Worm (Caenorhabditis elegans) whole organism, dauer: ENCODE data around the gene oac-29.

Source experiments
- unc-62 ChIP-seq: sonication (generic microtip); optimal IDR thresholded peaks from 2 replicates; lab custom pipeline; 2017; ENCODE audit warnings: missing biosample characterization, missing genetic modification reagents, missing genetic modification characterization

oac-29 gene

DNA sequence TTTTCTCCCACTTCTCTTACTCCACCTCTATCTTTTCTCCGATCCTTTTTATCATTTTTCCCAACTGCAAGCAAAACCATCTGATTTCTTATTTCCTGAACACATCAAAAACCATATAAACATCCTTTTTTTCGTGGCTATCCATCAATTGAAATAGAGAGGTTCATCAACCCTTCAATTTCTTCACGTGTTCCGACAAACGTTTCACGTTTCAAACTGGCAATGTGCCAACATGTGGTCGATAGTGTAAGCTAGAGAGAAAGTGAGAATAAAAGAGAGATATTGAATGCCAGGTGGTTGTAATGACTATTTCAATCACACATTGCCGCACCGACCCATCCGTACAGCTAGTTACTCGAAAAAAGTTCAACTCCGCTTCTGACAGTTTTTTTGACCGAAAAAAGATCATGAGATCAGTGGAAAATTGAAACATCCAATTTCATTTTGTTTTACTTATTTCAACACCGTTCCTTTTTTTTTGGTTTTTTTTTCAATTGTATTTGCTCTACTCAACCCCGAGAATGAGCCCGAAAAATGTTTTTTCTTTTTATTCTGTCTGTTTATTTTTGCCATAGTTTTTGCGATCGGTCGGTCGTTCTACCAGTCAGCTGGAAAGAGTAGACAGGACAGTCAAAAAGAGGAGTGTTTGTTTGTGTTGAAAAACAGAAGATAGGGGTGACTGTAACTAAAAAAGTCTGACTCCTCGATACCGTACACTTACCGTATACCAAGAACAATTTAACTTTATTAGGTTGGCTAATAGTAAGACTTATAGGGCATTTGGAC lies 23.3 kb upstream of the oac-29 start:
- TF ChIP-seq unc-62 (GFP tag; lab: Kevin White, UChicago) = no peak

DNA sequence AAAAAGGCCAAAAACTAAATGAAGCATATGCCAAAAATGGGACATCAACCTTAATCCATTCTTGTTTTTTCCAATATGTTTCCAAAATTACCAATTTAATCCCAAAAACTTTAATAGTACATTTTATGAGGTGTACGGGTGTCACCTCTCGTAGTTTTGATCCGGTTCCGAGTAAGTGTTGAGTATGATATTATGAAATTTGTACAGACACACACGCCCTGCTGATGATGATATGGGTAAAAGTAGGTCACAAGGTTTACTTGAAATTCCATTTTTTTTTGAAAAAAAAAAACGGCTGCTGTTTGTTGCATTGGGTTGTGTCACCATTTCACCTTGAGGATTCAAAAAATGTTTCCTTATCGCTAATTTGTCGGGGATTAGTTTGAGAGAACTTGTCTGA lies 22.4 kb upstream of the oac-29 start:
- no peak for TF ChIP-seq unc-62 (GFP tag; lab: Kevin White, UChicago)

DNA sequence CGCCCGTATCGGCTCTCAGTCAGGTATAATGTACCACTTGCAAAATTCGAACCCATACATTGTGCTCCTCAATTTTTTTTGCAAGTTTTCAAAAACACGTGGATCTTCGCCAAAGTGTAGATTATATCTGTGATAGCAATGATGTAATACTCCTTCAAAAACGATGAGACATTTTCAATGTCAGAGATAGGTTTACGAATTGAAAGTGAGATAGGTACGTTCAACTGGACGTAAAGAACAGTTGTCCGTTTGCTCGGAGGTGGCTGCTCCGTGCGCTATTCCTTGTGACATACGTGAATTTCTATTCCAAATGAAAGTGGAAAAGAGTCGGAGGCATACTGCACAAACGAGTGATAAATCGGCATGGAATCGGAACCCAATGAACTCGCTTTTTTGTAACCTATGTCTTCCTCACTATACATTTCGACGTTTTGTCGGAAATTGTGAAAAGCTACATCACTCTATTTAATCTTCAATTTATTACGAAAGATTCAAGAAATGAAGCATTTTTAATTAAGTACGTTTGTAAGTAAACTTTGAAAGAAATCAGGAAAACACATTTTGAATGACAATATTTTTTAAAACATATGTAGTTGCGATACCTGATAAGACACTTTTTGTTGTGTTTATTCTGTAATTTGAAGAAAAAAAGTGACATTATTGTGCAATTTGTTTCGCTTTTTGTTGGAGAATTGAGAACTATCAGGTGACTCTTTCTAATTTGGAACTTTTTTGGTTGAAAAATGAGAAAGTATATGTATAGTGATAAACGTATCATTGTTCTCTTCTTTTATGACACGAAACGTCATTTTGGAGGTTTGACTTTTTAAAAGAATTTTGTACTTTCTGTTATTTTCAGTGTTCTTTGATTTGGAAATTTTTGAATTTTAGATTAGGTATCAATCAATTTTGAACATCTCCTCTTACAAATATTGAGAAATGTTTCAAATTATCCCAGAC lies 19.3 kb upstream of the oac-29 start:
- TF ChIP-seq unc-62 (GFP tag; lab: Kevin White, UChicago) = no peak

DNA sequence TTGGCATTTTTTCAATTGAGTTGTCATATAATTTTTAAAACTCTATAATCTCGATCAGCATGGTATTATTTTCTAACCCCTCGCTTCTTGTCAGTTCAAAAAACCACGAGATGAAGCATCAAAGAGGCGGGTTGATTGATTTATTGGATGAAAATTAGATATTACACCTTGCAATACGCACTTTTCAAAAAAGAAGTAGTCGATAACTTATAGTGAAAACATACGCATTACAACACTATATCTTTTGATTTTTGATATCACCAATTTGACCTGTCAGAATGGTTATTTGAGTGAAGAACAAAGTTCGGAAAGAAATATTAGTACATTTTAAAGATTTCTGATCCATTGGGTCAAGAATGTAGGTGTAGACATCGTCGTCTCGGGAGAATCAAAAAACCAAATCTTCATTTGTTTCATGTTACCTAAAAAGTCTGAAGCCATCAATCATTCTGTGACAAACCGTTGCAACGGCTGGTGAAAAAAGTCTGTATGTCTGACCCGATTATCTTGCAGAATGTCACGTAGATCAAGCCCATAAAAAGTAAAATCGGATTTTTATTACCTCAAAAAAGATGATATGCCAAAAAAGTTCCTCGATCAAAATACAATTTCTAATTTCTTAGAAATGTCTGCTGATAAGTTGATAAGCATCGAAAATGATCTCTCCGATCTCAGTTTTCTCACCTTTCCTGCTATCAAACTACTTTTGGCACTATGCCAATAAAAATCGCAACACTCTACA lies 17.8 kb upstream of the oac-29 start:
- no peak for TF ChIP-seq unc-62 (GFP tag; lab: Kevin White, UChicago)

DNA sequence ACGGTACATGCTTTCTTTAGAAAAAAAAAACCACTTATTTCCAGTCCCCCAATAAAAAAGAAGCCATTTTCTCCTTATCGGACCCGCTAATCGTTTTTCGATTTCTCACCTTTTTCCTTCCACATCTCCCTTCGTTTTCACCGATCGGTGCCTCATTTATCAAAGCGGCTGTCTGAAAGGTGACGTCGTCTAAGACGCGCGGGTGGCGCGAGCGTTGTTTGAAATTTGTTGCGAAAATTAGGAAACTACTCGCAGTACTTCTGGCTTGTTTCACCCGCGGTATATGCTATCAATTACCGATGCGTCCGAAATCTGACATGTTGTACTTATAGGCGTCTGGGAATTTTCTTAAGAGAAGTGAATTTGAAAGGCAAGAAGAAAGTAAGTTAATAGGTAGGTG lies 16.7 kb upstream of the oac-29 start:
- no peak for TF ChIP-seq unc-62 (GFP tag; lab: Kevin White, UChicago)

DNA sequence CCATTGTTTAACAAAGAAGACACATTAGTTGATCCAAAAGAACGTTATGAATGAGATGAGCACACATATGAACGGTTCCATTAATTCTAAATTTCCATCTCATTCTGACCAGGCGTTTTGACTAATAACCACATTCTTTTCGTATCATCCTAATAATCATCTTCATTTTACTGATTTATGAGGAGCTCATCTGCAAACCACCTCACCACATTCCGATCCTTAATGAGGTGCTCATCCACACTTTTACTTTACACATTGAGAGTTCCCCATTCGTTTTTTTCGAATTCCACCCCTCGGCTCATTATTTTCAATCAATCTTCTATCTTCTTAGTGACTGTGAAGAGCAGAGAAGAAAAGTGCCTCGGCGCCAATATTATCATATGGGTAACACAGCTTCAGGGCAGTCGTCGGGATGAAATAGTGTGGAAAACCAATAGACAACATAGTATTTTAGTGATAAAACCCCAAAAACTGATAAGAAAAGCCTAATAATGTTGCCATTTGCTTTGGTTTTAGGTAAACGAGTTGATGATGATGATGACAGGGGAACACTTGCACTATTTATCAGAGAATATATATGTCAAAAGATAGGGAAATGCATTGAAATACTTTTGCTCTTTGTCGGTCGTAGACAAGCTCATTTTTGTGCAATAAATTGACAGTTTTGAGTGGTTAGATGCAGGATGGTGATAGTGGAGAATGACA lies 15.7 kb upstream of the oac-29 start:
- no peak for TF ChIP-seq unc-62 (GFP tag; lab: Kevin White, UChicago)

DNA sequence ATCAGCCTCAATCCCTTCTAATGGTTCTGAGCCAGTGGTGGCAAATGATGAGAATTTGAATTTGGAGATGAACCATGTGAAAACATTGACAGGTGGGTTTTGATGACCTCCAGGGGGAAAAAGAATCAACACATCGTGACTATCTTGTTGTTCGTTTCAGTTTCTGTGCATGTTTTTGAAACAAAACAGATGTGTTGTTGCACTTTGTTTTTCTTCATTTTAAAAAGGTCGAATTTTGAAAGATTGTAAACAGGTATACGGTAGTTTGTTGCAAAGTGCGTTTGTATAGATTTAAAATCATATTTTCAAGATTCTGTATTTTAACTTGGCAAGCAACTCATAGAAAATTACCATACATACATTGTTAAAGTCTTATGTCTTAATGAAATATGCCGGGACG lies 14.9 kb upstream of the oac-29 start:
- TF ChIP-seq unc-62 (GFP tag; lab: Kevin White, UChicago) = no peak

DNA sequence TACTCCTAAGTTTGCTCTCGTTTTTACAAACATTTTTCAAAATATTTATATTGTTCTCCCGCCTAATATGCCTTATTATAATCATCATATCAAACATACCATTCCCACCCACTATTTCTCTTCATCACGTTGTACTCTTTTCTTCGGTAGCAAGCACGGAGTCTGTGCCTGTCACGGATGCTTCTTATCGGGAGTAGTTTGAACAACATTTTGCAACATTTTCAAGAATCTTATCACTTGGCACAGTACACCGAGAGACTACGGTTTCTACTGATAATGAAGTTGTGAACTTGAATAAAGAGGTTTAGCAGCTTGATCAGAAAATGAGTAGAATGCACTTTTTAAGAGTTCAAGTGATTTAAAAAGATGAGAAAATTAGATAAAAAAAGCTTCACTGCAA lies 12.8 kb upstream of the oac-29 start:
- no peak for TF ChIP-seq unc-62 (GFP tag; lab: Kevin White, UChicago)

DNA sequence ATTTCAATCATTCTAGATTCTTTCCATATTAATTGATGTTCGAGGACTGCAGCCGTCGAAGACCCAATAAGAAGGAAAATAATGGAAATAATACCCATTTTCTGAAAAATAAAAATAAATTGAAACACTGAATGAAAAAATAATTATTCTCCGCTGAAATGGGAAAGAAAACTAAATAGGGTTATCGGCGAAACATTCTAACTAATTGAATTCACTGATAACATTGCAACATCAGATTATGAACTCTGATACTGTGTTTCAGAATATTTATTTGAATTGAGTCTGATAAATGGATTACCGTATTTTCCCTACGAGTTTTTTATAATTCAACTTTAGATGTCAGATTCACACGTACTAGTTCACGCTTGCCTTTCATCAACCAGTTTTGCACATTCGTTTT lies 7.6 kb upstream of the oac-29 start, which contains the start of gene asp-13:
Gene asp-13 (minus strand): TSS at position 101 of the 400 bp plus-strand sequence.
- no peak for TF ChIP-seq unc-62 (GFP tag; lab: Kevin White, UChicago)

DNA sequence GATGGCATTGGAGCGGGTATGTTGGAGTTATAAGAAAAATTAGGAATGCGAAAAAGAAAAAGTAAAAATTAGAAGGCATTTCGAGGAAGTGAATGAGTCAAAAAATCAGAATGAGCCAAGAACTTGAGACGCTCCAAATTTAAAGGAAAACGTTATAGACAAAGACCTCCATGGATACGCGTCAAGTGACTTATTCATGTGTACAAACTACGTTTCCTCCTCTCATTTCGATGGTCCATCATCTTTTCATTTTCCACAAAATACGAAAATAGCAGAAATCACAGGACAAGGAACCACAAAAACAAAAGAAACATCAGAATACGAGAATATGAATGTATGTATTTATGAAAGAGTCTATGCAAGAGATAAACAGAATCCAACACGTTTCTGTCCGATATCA lies 5.8 kb upstream of the oac-29 start, which contains the start of gene F28A12.3:
Gene F28A12.3 (minus strand): TSS at position 101 of the 400 bp plus-strand sequence.
- no peak for TF ChIP-seq unc-62 (GFP tag; lab: Kevin White, UChicago)

DNA sequence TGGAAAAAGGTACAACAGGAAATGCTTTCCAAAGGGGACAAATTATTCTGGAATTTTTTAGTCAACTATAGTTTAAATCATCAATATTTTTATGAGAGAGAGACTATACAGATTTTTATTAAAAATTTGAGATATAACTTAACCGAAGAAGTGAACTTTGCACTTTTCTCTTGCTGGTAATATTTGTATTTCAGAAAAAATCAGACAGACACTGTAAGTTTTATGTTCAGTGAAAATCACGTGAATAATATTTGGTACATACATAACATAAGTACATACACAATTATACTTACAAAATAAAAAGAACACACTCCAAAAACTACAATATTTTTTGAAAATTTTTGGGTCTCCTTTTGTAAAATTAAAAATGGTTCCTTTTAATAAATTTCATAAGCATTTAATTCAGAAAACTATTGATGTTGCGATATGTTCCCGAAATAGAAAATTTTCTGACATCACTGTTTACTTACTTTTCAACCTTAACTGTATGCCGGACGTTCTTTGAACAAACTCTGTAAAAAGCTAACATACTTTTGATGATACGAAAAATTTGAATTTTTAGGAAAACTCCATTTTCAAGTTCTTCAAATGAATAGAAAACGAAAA lies 2.3 kb upstream of the oac-29 start, which contains the start of the genes F28A12.10 and acd-4:
Gene F28A12.10 (minus strand): TSS at position 101 of the 606 bp plus-strand sequence.
Gene acd-4 (plus strand): TSS at position 556 of the 606 bp plus-strand sequence.
- TF ChIP-seq unc-62 (GFP tag; lab: Kevin White, UChicago) = no peak

DNA sequence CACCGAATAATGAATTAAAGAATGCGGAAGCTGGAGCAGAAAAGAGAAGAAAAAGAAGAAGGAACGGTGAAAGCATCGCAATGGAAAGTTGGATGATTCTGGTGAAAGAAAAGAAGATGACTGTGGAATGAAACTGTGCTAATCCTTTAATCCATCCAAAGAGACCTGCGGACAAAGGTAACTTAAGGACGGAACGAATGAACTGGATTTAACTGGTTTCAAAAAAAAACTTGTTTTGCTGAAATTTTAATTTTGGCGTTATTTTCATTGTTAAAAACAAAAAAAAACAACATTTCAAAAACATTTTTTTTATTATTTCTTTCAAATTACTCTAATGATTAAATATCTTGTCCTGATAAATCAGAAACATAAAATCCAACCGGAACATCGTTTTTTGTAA lies 1.4 kb upstream of the oac-29 start, which contains the start of gene grl-12:
Gene grl-12 (minus strand): TSS at position 101 of the 400 bp plus-strand sequence.
- no peak for TF ChIP-seq unc-62 (GFP tag; lab: Kevin White, UChicago)

DNA sequence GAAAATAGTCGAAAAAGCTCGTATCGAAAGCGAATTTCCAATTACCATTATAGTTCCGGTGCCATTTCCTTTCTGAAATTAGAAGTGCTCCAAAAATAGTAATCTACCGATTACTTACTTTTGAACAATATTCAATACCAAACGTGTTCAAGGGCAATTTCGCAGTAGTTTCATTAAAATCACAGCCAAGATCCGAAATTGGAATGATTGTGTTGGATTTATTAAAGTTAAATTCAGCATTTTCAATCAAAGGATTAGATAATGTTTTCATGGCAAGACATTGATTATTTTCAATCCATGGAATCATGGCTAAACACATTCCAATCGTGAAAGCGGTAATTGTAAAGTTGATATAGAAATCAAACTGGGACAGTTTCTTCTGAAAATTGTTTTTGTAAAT lies 2.7 kb downstream of the oac-29 start:
- TF ChIP-seq unc-62 (GFP tag; lab: Kevin White, UChicago) = no peak

DNA sequence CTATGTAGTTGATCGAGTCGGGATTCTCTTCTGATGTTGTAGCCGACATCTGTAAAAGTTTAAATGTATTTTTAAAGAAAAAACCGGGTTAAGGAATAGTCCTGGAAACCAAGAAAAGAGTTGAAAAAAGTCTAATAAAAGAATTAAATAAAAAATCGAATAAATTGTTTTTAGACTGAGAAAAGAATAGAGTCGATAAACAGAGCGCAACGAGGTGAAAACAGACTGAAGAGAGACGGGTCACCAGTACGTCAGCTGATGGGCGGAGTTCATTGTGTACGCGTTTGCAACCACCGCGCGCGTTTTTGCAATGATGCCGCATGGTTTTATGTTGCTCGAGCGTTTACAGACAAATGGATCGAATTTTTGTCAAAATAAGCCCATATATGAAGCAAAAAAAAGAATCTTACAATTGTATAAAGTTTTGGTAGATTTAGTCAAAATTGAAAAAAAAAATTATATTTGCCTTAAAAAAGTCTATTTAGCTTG lies 4.2 kb downstream of the oac-29 start, which contains the start of gene atg-18:
Gene atg-18 (minus strand): TSS at position 51 of the 489 bp plus-strand sequence.
- no peak for TF ChIP-seq unc-62 (GFP tag; lab: Kevin White, UChicago)
